Worm (Caenorhabditis elegans) whole organism, L2 larva: ENCODE results near the gene gpdh-2.

Experiments
- C34F6.9 ChIP-seq: fragments of 150-350 bp; optimal IDR thresholded peaks from 2 replicates; lab custom pipeline; 2014; ENCODE audit warnings: missing biosample characterization, missing genetic modification characterization
- F13H6.1 ChIP-seq: sonication (generic microtip); optimal IDR thresholded peaks from 2 replicates; lab custom pipeline; 2016; ENCODE audit warnings: missing genetic modification characterization, missing compliant biosample characterization
- R02D3.7 ChIP-seq: fragments of 150-350 bp; optimal IDR thresholded peaks from 2 replicates; lab custom pipeline; 2014; ENCODE audit warnings: missing biosample characterization, missing genetic modification characterization
- Y55F3AM.14 ChIP-seq: fragments of 200-800 bp; sonication (Bioruptor generic); optimal IDR thresholded peaks from 2 replicates; lab custom pipeline; 2018; ENCODE audit warnings: mild to moderate bottlenecking, missing genetic modification characterization, missing compliant biosample characterization
- ZK546.5 ChIP-seq: sonication (generic microtip); optimal IDR thresholded peaks from 2 replicates; lab custom pipeline; 2017; ENCODE audit warnings: missing biosample characterization, missing genetic modification characterization
- alr-1 ChIP-seq: fragments of 150-350 bp; optimal IDR thresholded peaks from 2 replicates; lab custom pipeline; 2014; ENCODE audit warnings: missing biosample characterization, missing genetic modification characterization
- aly-2 ChIP-seq: fragments of 150-350 bp; optimal IDR thresholded peaks from 2 replicates; lab custom pipeline; 2014; ENCODE audit warnings: missing biosample characterization, missing genetic modification characterization
- ama-1 ChIP-seq: fragments of 150-350 bp; optimal IDR thresholded peaks from 2 replicates; lab custom pipeline; 2018; ENCODE audit warnings: inconsistent platforms
- blmp-1 ChIP-seq: sonication (generic microtip); optimal IDR thresholded peaks from 2 replicates; lab custom pipeline; 2017; ENCODE audit warnings: missing genetic modification characterization, mild to moderate bottlenecking, missing compliant biosample characterization, antibody characterized with exemption, moderate library complexity; ENCODE audit not compliant: insufficient read depth
- ceh-16 ChIP-seq: fragments of 150-350 bp; optimal IDR thresholded peaks from 2 replicates; lab custom pipeline; 2014; ENCODE audit warnings: missing biosample characterization, missing genetic modification characterization
- ceh-82 ChIP-seq: fragments of 150-350 bp; optimal IDR thresholded peaks from 2 replicates; lab custom pipeline; 2014; ENCODE audit warnings: missing biosample characterization, missing genetic modification characterization
- crh-2 ChIP-seq: sonication (generic microtip); optimal IDR thresholded peaks from 2 replicates; lab custom pipeline; 2017; ENCODE audit warnings: missing biosample characterization, missing genetic modification characterization
- dmd-4 ChIP-seq: sonication (generic microtip); optimal IDR thresholded peaks from 2 replicates; lab custom pipeline; 2017; ENCODE audit warnings: missing biosample characterization, missing genetic modification characterization
- egl-27 ChIP-seq: sonication (generic microtip); optimal IDR thresholded peaks from 3 replicates; lab custom pipeline; 2017; ENCODE audit warnings: missing biosample characterization, missing genetic modification reagents, missing genetic modification characterization
- elt-1 ChIP-seq: fragments of 150-350 bp; optimal IDR thresholded peaks from 2 replicates; lab custom pipeline; 2014; ENCODE audit warnings: missing biosample characterization, missing genetic modification characterization
- elt-3 ChIP-seq: sonication (generic microtip); optimal IDR thresholded peaks from 2 replicates; lab custom pipeline; 2017; ENCODE audit warnings: missing biosample characterization, missing genetic modification characterization
- fos-1 ChIP-seq: fragments of 150-350 bp; optimal IDR thresholded peaks from 2 replicates; lab custom pipeline; 2014; ENCODE audit warnings: missing biosample characterization, missing genetic modification characterization
- gmeb-1 ChIP-seq: fragments of 150-350 bp; optimal IDR thresholded peaks from 2 replicates; lab custom pipeline; 2014; ENCODE audit warnings: missing biosample characterization, missing genetic modification characterization
- lin-11 ChIP-seq: fragments of 150-350 bp; sonication (generic microtip); optimal IDR thresholded peaks from 2 replicates; lab custom pipeline; 2014; ENCODE audit warnings: missing biosample characterization, missing genetic modification characterization, inconsistent platforms, mixed read lengths
- lin-13 ChIP-seq: fragments of 150-350 bp; optimal IDR thresholded peaks from 2 replicates; lab custom pipeline; 2014; ENCODE audit warnings: missing biosample characterization, missing genetic modification reagents, missing genetic modification characterization
- lin-39 ChIP-seq: fragments of 150-350 bp; optimal IDR thresholded peaks from 2 replicates; lab custom pipeline; 2014; ENCODE audit warnings: missing biosample characterization, missing genetic modification reagents, missing genetic modification characterization
- lsy-2 ChIP-seq, 2 experiments: fragments of 150-350 bp in 1 of 2; sonication (generic microtip) in 1 of 2; optimal IDR thresholded peaks; 2 replicates each; lab custom pipeline; 2014 to 2017; ENCODE audit warnings: missing biosample characterization in 2 of 2, missing genetic modification characterization in 2 of 2
- mab-5 ChIP-seq: fragments of 150-350 bp; optimal IDR thresholded peaks from 2 replicates; lab custom pipeline; 2014; ENCODE audit warnings: missing biosample characterization, missing genetic modification characterization
- mbf-1 ChIP-seq: sonication (generic microtip); optimal IDR thresholded peaks from 2 replicates; lab custom pipeline; 2017; ENCODE audit warnings: missing biosample characterization, missing genetic modification characterization
- mdl-1 ChIP-seq, 2 experiments: fragments of 150-350 bp in 1 of 2; sonication (generic microtip) in 1 of 2; optimal IDR thresholded peaks; 2 replicates each; lab custom pipeline; 2017; ENCODE audit warnings: missing biosample characterization in 2 of 2, missing genetic modification characterization in 2 of 2
- nhr-11 ChIP-seq: fragments of 150-350 bp; optimal IDR thresholded peaks from 2 replicates; lab custom pipeline; 2014; ENCODE audit warnings: missing biosample characterization, missing genetic modification characterization
- nhr-12 ChIP-seq: fragments of 150-350 bp; optimal IDR thresholded peaks from 2 replicates; lab custom pipeline; 2014; ENCODE audit warnings: missing biosample characterization, missing genetic modification characterization
- nhr-129 ChIP-seq: fragments of 150-350 bp; optimal IDR thresholded peaks from 2 replicates; lab custom pipeline; 2014; ENCODE audit warnings: missing biosample characterization, missing genetic modification characterization
- nhr-21 ChIP-seq: fragments of 150-350 bp; optimal IDR thresholded peaks from 2 replicates; lab custom pipeline; 2014; ENCODE audit warnings: missing biosample characterization, missing genetic modification characterization
- nhr-23 ChIP-seq: fragments of 150-350 bp; optimal IDR thresholded peaks from 2 replicates; lab custom pipeline; 2014; ENCODE audit warnings: missing biosample characterization, missing genetic modification reagents, missing genetic modification characterization
- nhr-237 ChIP-seq: fragments of 150-350 bp; optimal IDR thresholded peaks from 2 replicates; lab custom pipeline; 2014; ENCODE audit warnings: missing biosample characterization, missing genetic modification characterization
- nhr-25 ChIP-seq: fragments of 150-350 bp; sonication (generic microtip); optimal IDR thresholded peaks from 3 replicates; lab custom pipeline; 2014; ENCODE audit warnings: missing biosample characterization, missing genetic modification characterization
- nhr-6 ChIP-seq: fragments of 150-350 bp; optimal IDR thresholded peaks from 2 replicates; lab custom pipeline; 2014; ENCODE audit warnings: missing biosample characterization, missing genetic modification characterization
- nhr-77 ChIP-seq: fragments of 150-350 bp; optimal IDR thresholded peaks from 2 replicates; lab custom pipeline; 2014; ENCODE audit warnings: missing biosample characterization, missing genetic modification characterization
- peb-1 ChIP-seq: fragments of 150-350 bp; optimal IDR thresholded peaks from 2 replicates; lab custom pipeline; 2014; ENCODE audit warnings: missing biosample characterization, missing genetic modification characterization
- sem-4 ChIP-seq: fragments of 150-350 bp; optimal IDR thresholded peaks from 2 replicates; lab custom pipeline; 2014; ENCODE audit warnings: missing biosample characterization, missing genetic modification reagents, missing genetic modification characterization
- skn-1 ChIP-seq: sonication (generic microtip); optimal IDR thresholded peaks from 2 replicates; lab custom pipeline; 2017; ENCODE audit warnings: missing biosample characterization, missing genetic modification characterization
- sma-3 ChIP-seq: sonication (generic microtip); optimal IDR thresholded peaks from 2 replicates; lab custom pipeline; 2016; ENCODE audit warnings: missing genetic modification reagents, missing genetic modification characterization, missing compliant biosample characterization
- sma-9 ChIP-seq, 2 experiments: fragments of 150-350 bp in 1 of 2; sonication (generic microtip) in 1 of 2; optimal IDR thresholded peaks; 2 replicates each; lab custom pipeline; 2014 to 2016; ENCODE audit warnings: missing genetic modification characterization in 2 of 2, mild to moderate bottlenecking in 1 of 2, missing biosample characterization in 1 of 2, missing compliant biosample characterization in 1 of 2, missing genetic modification reagents in 1 of 2, moderate library complexity in 1 of 2
- snpc-4 ChIP-seq: fragments of 150-350 bp; optimal IDR thresholded peaks from 2 replicates; lab custom pipeline; 2014; ENCODE audit warnings: missing biosample characterization, missing genetic modification characterization
- unc-39 ChIP-seq: fragments of 150-350 bp; optimal IDR thresholded peaks from 2 replicates; lab custom pipeline; 2014; ENCODE audit warnings: missing biosample characterization, missing genetic modification characterization
- unc-55 ChIP-seq: fragments of 150-350 bp; sonication (generic microtip); optimal IDR thresholded peaks from 3 replicates; lab custom pipeline; 2014; ENCODE audit warnings: missing biosample characterization, missing genetic modification reagents, missing genetic modification characterization
- unc-62 ChIP-seq: fragments of 150-350 bp; optimal IDR thresholded peaks from 2 replicates; lab custom pipeline; 2014; ENCODE audit warnings: missing biosample characterization, missing genetic modification reagents, missing genetic modification characterization
- zag-1 ChIP-seq: fragments of 150-350 bp; optimal IDR thresholded peaks from 2 replicates; lab custom pipeline; 2014; ENCODE audit warnings: missing biosample characterization, missing genetic modification characterization
- ztf-1 ChIP-seq: fragments of 200-800 bp; sonication (Bioruptor generic); conservative IDR thresholded peaks from 2 replicates; pipeline ENCODE4 v1.3.6; 2022; ENCODE audit warnings: missing genetic modification characterization, missing compliant biosample characterization
- ztf-11 ChIP-seq: sonication (generic microtip); optimal IDR thresholded peaks from 2 replicates; lab custom pipeline; 2017; ENCODE audit warnings: missing biosample characterization, missing genetic modification characterization
- ztf-4 ChIP-seq: fragments of 150-350 bp; optimal IDR thresholded peaks from 2 replicates; lab custom pipeline; 2014; ENCODE audit warnings: missing biosample characterization, missing genetic modification characterization

Gene gpdh-2

DNA sequence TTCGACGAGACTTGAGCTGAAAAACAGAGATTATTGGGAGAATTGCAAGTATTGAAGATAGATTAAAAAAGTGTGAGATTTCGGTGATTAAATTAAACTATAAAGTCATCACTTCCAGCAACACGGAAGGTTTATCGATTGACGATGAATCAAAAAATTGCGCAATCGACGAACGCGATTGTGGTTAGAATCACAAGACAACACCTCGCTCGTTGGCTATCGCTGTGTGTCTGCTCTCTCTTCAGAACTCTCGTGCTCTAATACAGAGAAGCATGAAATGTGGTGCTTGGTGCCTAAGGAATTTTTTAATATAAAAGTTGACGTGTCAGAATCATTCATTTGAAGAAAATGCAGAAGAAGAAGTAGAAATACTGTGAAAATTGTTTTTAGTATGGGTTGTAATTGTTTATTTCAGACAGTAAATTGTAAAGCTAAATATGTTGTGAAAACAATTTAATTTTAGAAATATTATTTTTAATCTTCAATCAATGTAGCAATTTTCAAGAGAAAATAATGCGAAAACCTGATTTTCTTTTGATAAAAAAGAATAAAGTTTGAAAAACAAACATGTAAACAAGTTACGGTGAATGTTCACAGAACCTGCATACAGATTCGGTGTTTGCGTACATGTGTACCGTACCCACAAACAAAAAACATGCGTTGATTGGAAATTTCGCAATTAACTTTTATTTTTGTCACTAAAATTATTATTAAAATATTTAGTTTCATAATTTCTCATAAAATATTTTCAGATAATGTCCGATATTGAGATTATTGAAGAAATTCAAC lies 31.6 kb downstream of the gpdh-2 start, which contains the start of the genes ZK632.10 and ZK632.11:
ZK632.10 (minus strand) TSS at position 560 of the 789 bp plus-strand sequence.
ZK632.11 (plus strand) TSS at position 753 of the 789 bp plus-strand sequence.
- TF ChIP-seq nhr-77 (no peak), Y55F3AM.14 (GFP tag; lab: Kevin White, UChicago) (no peak), ztf-4 (tag; lab: Kevin White, UChicago) (peak; percentile 16), unc-55 (GFP tag; lab: Kevin White, UChicago) (peak; percentile 93), lin-13 (peak; percentile 61), lsy-2 (tag; optimal IDR thresholded peaks at IDR 0.05; lab: Kevin White, UChicago) (peak; percentile 86 to 99), gmeb-1 (tag; lab: Kevin White, UChicago) (peak; percentile 25), nhr-21 (tag; lab: Kevin White, UChicago) (no peak), crh-2 (peak; percentile 30), fos-1 (tag; lab: Kevin White, UChicago) (peak; percentile 33), egl-27 (tag; lab: Kevin White, UChicago) (peak; percentile 7), sma-3 (GFP tag; lab: Kevin White, UChicago) (peak; percentile 36), nhr-129 (tag; lab: Kevin White, UChicago) (peak; percentile 44), ztf-11 (tag; lab: Kevin White, UChicago) (no peak), C34F6.9 (tag; lab: Kevin White, UChicago) (peak; percentile 81), ama-1 (lab: Kevin White, UChicago) (no peak), nhr-25 (peak; percentile 9), mab-5 (no peak), aly-2 (tag; lab: Kevin White, UChicago) (no peak)
- TF ChIP-seq, all 48 proteins: peak for 12

DNA sequence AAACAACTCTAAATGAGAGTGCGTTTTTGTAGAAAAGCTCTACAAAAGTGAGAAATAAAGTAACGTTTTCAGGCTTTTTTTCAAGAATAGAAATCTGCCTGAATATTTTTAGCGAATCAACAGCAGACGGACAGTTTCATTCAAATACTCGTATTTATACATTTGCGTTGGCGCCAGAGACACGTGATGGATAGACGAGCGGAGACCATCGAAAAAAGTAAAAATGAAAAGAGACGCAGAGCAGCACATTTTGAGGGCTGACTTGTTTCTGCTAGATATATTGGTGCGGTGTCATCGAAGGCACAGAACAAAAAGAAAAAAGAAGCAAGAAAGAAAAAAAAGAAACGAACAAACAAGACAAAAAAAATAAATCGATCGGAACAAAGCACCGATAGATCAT lies 33.0 kb downstream of the gpdh-2 start:
- TF ChIP-seq unc-55 (GFP tag; lab: Kevin White, UChicago): peak; percentile 34
- TF ChIP-seq nhr-129 (tag; lab: Kevin White, UChicago): peak; percentile 83
- peak; percentile 18 for TF ChIP-seq lin-13
- TF ChIP-seq Y55F3AM.14 (GFP tag; lab: Kevin White, UChicago): peak; percentile 82
- no peak for TF ChIP-seq skn-1 (tag; lab: Kevin White, UChicago)
- TF ChIP-seq elt-1 (tag; lab: Kevin White, UChicago): no peak
- TF ChIP-seq ztf-4 (tag; lab: Kevin White, UChicago): peak; percentile 65
- no peak for TF ChIP-seq lin-11
- peak; percentile 61 for TF ChIP-seq F13H6.1 (tag; lab: Kevin White, UChicago)
- no peak for TF ChIP-seq ceh-82 (tag; lab: Kevin White, UChicago)
- no peak for TF ChIP-seq ztf-1 (GFP tag; lab: Robert Waterston, UW)
- no peak for TF ChIP-seq nhr-6 (tag; lab: Kevin White, UChicago)
- TF ChIP-seq zag-1 (tag; lab: Kevin White, UChicago): no peak
- peak in 1 of 2 experiments; percentile 79 for TF ChIP-seq lsy-2 (tag; optimal IDR thresholded peaks at IDR 0.05; lab: Kevin White, UChicago)
- TF ChIP-seq nhr-23 (tag; lab: Kevin White, UChicago): no peak
- TF ChIP-seq mdl-1 (tag; optimal IDR thresholded peaks at IDR 0.05; lab: Kevin White, UChicago): peak in 1 of 2 experiments; percentile 46
- TF ChIP-seq dmd-4 (tag; lab: Kevin White, UChicago): no peak
- TF ChIP-seq nhr-11: no peak
- TF ChIP-seq snpc-4 (tag; lab: Kevin White, UChicago): no peak
- TF ChIP-seq R02D3.7 (tag; lab: Kevin White, UChicago): no peak
- TF ChIP-seq nhr-21 (tag; lab: Kevin White, UChicago): no peak
- no peak for TF ChIP-seq nhr-12 (tag; lab: Kevin White, UChicago)
- TF ChIP-seq mbf-1 (tag; lab: Kevin White, UChicago): no peak
- no peak for TF ChIP-seq unc-39 (tag; lab: Kevin White, UChicago)
- TF ChIP-seq ama-1 (lab: Kevin White, UChicago): peak; percentile 93
- TF ChIP-seq fos-1 (tag; lab: Kevin White, UChicago): peak; percentile 3
- peak; percentile 52 for TF ChIP-seq sma-9 (GFP tag; optimal IDR thresholded peaks at IDR 0.05; lab: Kevin White, UChicago)
- no peak for TF ChIP-seq sma-9 (tag; optimal IDR thresholded peaks at IDR 0.05; lab: Kevin White, UChicago)
- no peak for TF ChIP-seq ceh-16 (tag; lab: Kevin White, UChicago)
- peak; percentile 23 for TF ChIP-seq gmeb-1 (tag; lab: Kevin White, UChicago)
- no peak for TF ChIP-seq nhr-77
- no peak for TF ChIP-seq egl-27 (tag; lab: Kevin White, UChicago)
- no peak for TF ChIP-seq nhr-25
- peak; percentile 71 for TF ChIP-seq C34F6.9 (tag; lab: Kevin White, UChicago)
- TF ChIP-seq aly-2 (tag; lab: Kevin White, UChicago): no peak
- TF ChIP-seq nhr-237 (tag; lab: Kevin White, UChicago): no peak
- TF ChIP-seq ZK546.5: no peak
- no peak for TF ChIP-seq alr-1 (tag; lab: Kevin White, UChicago)
- TF ChIP-seq sma-3 (GFP tag; lab: Kevin White, UChicago): peak; percentile 46
- no peak for TF ChIP-seq ztf-11 (tag; lab: Kevin White, UChicago)
- peak; percentile 68 for TF ChIP-seq crh-2
- TF ChIP-seq sem-4 (tag; lab: Kevin White, UChicago): peak; percentile 6
- no peak for TF ChIP-seq elt-3 (tag; lab: Kevin White, UChicago)
- no peak for TF ChIP-seq lin-39 (tag; lab: Kevin White, UChicago)
- TF ChIP-seq blmp-1: no peak
- no peak for TF ChIP-seq peb-1 (tag; lab: Kevin White, UChicago)
- TF ChIP-seq mab-5: peak; percentile 32
- TF ChIP-seq unc-62 (GFP tag; lab: Kevin White, UChicago): no peak
